Fruit fly (Drosophila melanogaster) whole organism, embryonic: ENCODE data around the gene JMJD5.

ENCODE experiments used
- Ada2b ChIP-seq: fragments of 200-800 bp; sonication (Bioruptor generic); IDR thresholded peaks from 2 replicates; pipeline ENCODE4 v1.3.6; 2022; ENCODE audit warnings: missing biosample characterization, missing genetic modification characterization
- Atf-2 ChIP-seq: fragments of 200-800 bp; sonication (Bioruptor generic); optimal IDR thresholded peaks from 2 replicates; lab custom pipeline; 2016; ENCODE audit warnings: missing biosample characterization, missing genetic modification characterization
- Awh ChIP-seq: fragments of 200-800 bp; sonication (Bioruptor generic); IDR thresholded peaks from 2 replicates; pipeline ENCODE4, ENCODE4 v1.3.6; 2022; ENCODE audit warnings: missing biosample characterization, missing genetic modification characterization
- B-H1 ChIP-seq: fragments of 200-800 bp; sonication (Bioruptor generic); IDR thresholded peaks from 3 replicates; pipeline ENCODE4 v1.3.6; 2022; ENCODE audit warnings: missing biosample characterization, missing genetic modification characterization
- BtbVII ChIP-seq: fragments of 200-800 bp; sonication (Bioruptor generic); optimal IDR thresholded peaks from 3 replicates; lab custom pipeline; 2017; ENCODE audit warnings: missing biosample characterization, mild to moderate bottlenecking, missing genetic modification characterization
- CG12155 ChIP-seq: fragments of 200-800 bp; sonication (Bioruptor generic); optimal IDR thresholded peaks from 3 replicates; lab custom pipeline; 2016; ENCODE audit warnings: missing biosample characterization, missing genetic modification characterization
- CG12236 ChIP-seq: fragments of 200-800 bp; sonication (Bioruptor generic); optimal IDR thresholded peaks from 2 replicates; lab custom pipeline; 2016; ENCODE audit warnings: missing biosample characterization, missing genetic modification characterization
- CG13287 ChIP-seq: fragments of 200-800 bp; sonication (Bioruptor generic); IDR thresholded peaks from 2 replicates; pipeline ENCODE4 v1.3.6; 2022; ENCODE audit warnings: missing biosample characterization, missing genetic modification characterization; ENCODE audit not compliant: partially characterized antibody
- CG1529 ChIP-seq: fragments of 200-800 bp; sonication (Bioruptor generic); optimal IDR thresholded peaks from 3 replicates; lab custom pipeline; 2018; ENCODE audit warnings: missing biosample characterization, missing genetic modification characterization
- CG1602 ChIP-seq: fragments of 200-800 bp; sonication (Bioruptor generic); optimal IDR thresholded peaks from 3 replicates; lab custom pipeline; 2016; ENCODE audit warnings: missing biosample characterization, missing genetic modification characterization
- CG17385 ChIP-seq: fragments of 200-800 bp; sonication (Bioruptor generic); optimal IDR thresholded peaks from 3 replicates; lab custom pipeline; 2018; ENCODE audit warnings: missing biosample characterization, mild to moderate bottlenecking, missing genetic modification characterization
- CG31441 ChIP-seq: fragments of 200-800 bp; sonication (Bioruptor generic); IDR thresholded peaks from 2 replicates; pipeline ENCODE4 v1.3.6; 2022; ENCODE audit warnings: missing biosample characterization, missing genetic modification characterization
- CG32772 ChIP-seq: fragments of 200-800 bp; sonication (Bioruptor generic); IDR thresholded peaks from 2 replicates; pipeline ENCODE4 v1.3.6; 2022; ENCODE audit warnings: missing biosample characterization, missing genetic modification characterization
- CG4424 ChIP-seq: fragments of 200-800 bp; sonication (Bioruptor generic); optimal IDR thresholded peaks from 3 replicates; lab custom pipeline; 2016; ENCODE audit warnings: missing biosample characterization, missing genetic modification characterization
- CG5953 ChIP-seq: fragments of 200-800 bp; sonication (Bioruptor generic); IDR thresholded peaks from 2 replicates; pipeline ENCODE4 v1.3.6; 2022; ENCODE audit warnings: missing biosample characterization, missing genetic modification characterization
- CG6175 ChIP-seq: fragments of 200-800 bp; sonication (Bioruptor generic); IDR thresholded peaks from 3 replicates; pipeline ENCODE4 v1.3.6; 2022; ENCODE audit warnings: missing biosample characterization, missing genetic modification characterization
- CG7271 ChIP-seq: fragments of 200-800 bp; sonication (Bioruptor generic); optimal IDR thresholded peaks from 2 replicates; lab custom pipeline; 2018; ENCODE audit warnings: missing biosample characterization, mild to moderate bottlenecking, missing genetic modification characterization, moderate library complexity
- CG7357 ChIP-seq: fragments of 200-800 bp; sonication (Bioruptor generic); IDR thresholded peaks from 3 replicates; pipeline ENCODE4 v1.3.6; 2022; ENCODE audit warnings: missing biosample characterization, missing genetic modification characterization
- CG9215 ChIP-seq: fragments of 200-800 bp; sonication (Bioruptor generic); IDR thresholded peaks from 2 replicates; pipeline ENCODE4 v1.3.6; 2022; ENCODE audit warnings: missing biosample characterization, missing genetic modification characterization
- CG9727 ChIP-seq: fragments of 200-800 bp; sonication (Bioruptor generic); optimal IDR thresholded peaks from 3 replicates; lab custom pipeline; 2017; ENCODE audit warnings: missing biosample characterization, mild to moderate bottlenecking, missing genetic modification characterization
- Camta ChIP-seq: fragments of 200-800 bp; sonication (Bioruptor generic); optimal IDR thresholded peaks from 2 replicates; lab custom pipeline; 2016; ENCODE audit warnings: missing biosample characterization, missing genetic modification characterization
- CkIIα-i1 ChIP-seq: fragments of 200-800 bp; sonication (Bioruptor generic); IDR thresholded peaks from 2 replicates; pipeline ENCODE4 v1.3.6; 2022; ENCODE audit warnings: missing biosample characterization, missing genetic modification characterization
- D19B ChIP-seq: fragments of 200-800 bp; sonication (Bioruptor generic); optimal IDR thresholded peaks from 2 replicates; lab custom pipeline; 2017; ENCODE audit warnings: missing biosample characterization, mild to moderate bottlenecking, missing genetic modification characterization
- Dip2 ChIP-seq: fragments of 200-800 bp; sonication (Bioruptor generic); IDR thresholded peaks from 2 replicates; pipeline ENCODE4 v1.3.6; 2022; ENCODE audit warnings: missing biosample characterization, missing genetic modification characterization
- Dp ChIP-seq: fragments of 200-800 bp; sonication (Bioruptor generic); optimal IDR thresholded peaks from 2 replicates; lab custom pipeline; 2018; ENCODE audit warnings: missing biosample characterization, mild to moderate bottlenecking, missing genetic modification characterization, moderate library complexity
- Fer1 ChIP-seq: fragments of 200-800 bp; sonication (Bioruptor generic); optimal IDR thresholded peaks from 2 replicates; lab custom pipeline; 2017; ENCODE audit warnings: missing biosample characterization, mild to moderate bottlenecking, missing genetic modification characterization
- Fer3 ChIP-seq: fragments of 200-800 bp; sonication (Bioruptor generic); optimal IDR thresholded peaks from 2 replicates; lab custom pipeline; 2018; ENCODE audit warnings: missing biosample characterization, mild to moderate bottlenecking, missing genetic modification characterization, moderate library complexity
- HLH54F ChIP-seq: fragments of 200-800 bp; sonication (Bioruptor generic); optimal IDR thresholded peaks from 3 replicates; lab custom pipeline; 2016; ENCODE audit warnings: missing biosample characterization, missing genetic modification characterization
- Mrtf ChIP-seq: fragments of 200-800 bp; sonication (Bioruptor generic); IDR thresholded peaks from 3 replicates; pipeline ENCODE4 v1.3.6; 2022; ENCODE audit warnings: missing biosample characterization, missing genetic modification characterization
- Neu2 ChIP-seq: fragments of 200-800 bp; sonication (Bioruptor generic); optimal IDR thresholded peaks from 3 replicates; lab custom pipeline; 2016; ENCODE audit warnings: missing biosample characterization, missing genetic modification characterization, borderline replicate concordance
- Oaz ChIP-seq: fragments of 200-800 bp; sonication (Bioruptor generic); IDR thresholded peaks from 2 replicates; pipeline ENCODE4 v1.3.6; 2022; ENCODE audit warnings: missing biosample characterization, missing genetic modification characterization
- Rx ChIP-seq: fragments of 200-800 bp; sonication (Bioruptor generic); IDR thresholded peaks from 2 replicates; pipeline ENCODE4 v1.3.6; 2022; ENCODE audit warnings: missing biosample characterization, missing genetic modification characterization
- Xrp1 ChIP-seq: fragments of 200-800 bp; sonication (Bioruptor generic); IDR thresholded peaks from 2 replicates; pipeline ENCODE4 v1.3.6; 2022; ENCODE audit warnings: missing biosample characterization, missing genetic modification characterization
- ase ChIP-seq: fragments of 200-800 bp; sonication (Bioruptor generic); IDR thresholded peaks from 3 replicates; pipeline ENCODE4 v1.3.6; 2022; ENCODE audit warnings: missing biosample characterization, missing genetic modification characterization
- cg ChIP-seq: fragments of 200-800 bp; sonication (Bioruptor generic); optimal IDR thresholded peaks from 3 replicates; lab custom pipeline; 2019; ENCODE audit warnings: missing biosample characterization, mild to moderate bottlenecking, missing genetic modification characterization, moderate library complexity
- chm ChIP-seq: fragments of 200-800 bp; sonication (Bioruptor generic); IDR thresholded peaks from 2 replicates; pipeline ENCODE4 v1.3.6; 2022; ENCODE audit warnings: missing biosample characterization, missing genetic modification characterization
- ci ChIP-seq: fragments of 200-800 bp; sonication (Bioruptor generic); IDR thresholded peaks from 3 replicates; pipeline ENCODE4 v1.3.6; 2022; ENCODE audit warnings: missing biosample characterization, missing genetic modification characterization
- emc ChIP-seq: fragments of 200-800 bp; sonication (Bioruptor generic); optimal IDR thresholded peaks from 2 replicates; lab custom pipeline; 2016; ENCODE audit warnings: missing biosample characterization, missing genetic modification characterization
- exex ChIP-seq: fragments of 200-800 bp; sonication (Bioruptor generic); optimal IDR thresholded peaks from 4 replicates; lab custom pipeline; 2018; ENCODE audit warnings: missing biosample characterization, mild to moderate bottlenecking, missing genetic modification characterization, moderate library complexity
- gsb-n ChIP-seq: fragments of 200-800 bp; sonication (Bioruptor generic); optimal IDR thresholded peaks from 3 replicates; lab custom pipeline; 2018; ENCODE audit warnings: missing biosample characterization, mild to moderate bottlenecking, missing genetic modification characterization
- insv ChIP-seq, 2 experiments: fragments of 200-800 bp; sonication (Bioruptor generic); optimal IDR thresholded peaks; 3 replicates each; lab custom pipeline; 2016 to 2018; ENCODE audit warnings: missing biosample characterization in 2 of 2, missing genetic modification characterization in 2 of 2
- jigr1 ChIP-seq: fragments of 200-800 bp; sonication (Bioruptor generic); IDR thresholded peaks from 3 replicates; pipeline ENCODE4 v1.3.6; 2022; ENCODE audit warnings: missing biosample characterization, missing genetic modification characterization
- klu ChIP-seq: fragments of 200-800 bp; sonication (Bioruptor generic); IDR thresholded peaks from 2 replicates; pipeline ENCODE4 v1.3.6; 2022; ENCODE audit warnings: missing biosample characterization, missing genetic modification characterization
- lilli ChIP-seq: fragments of 200-800 bp; sonication (Bioruptor generic); optimal IDR thresholded peaks from 3 replicates; lab custom pipeline; 2016; ENCODE audit warnings: missing biosample characterization, missing genetic modification characterization
- mld ChIP-seq: fragments of 200-800 bp; sonication (Bioruptor generic); IDR thresholded peaks from 3 replicates; pipeline ENCODE4 v1.3.6; 2022; ENCODE audit warnings: missing biosample characterization, missing genetic modification characterization; ENCODE audit not compliant: partially characterized antibody
- odd ChIP-seq: fragments of 200-800 bp; sonication (Bioruptor generic); optimal IDR thresholded peaks from 2 replicates; lab custom pipeline; 2017; ENCODE audit warnings: missing biosample characterization, mild to moderate bottlenecking, missing genetic modification characterization
- psq ChIP-seq: fragments of 200-800 bp; sonication (Bioruptor generic); optimal IDR thresholded peaks from 2 replicates; lab custom pipeline; 2017; ENCODE audit warnings: missing biosample characterization, missing genetic modification characterization
- ranshi ChIP-seq: fragments of 200-800 bp; sonication (Bioruptor generic); IDR thresholded peaks from 2 replicates; pipeline ENCODE4 v1.3.6; 2022; ENCODE audit warnings: missing biosample characterization, missing genetic modification characterization
- run ChIP-seq: fragments of 200-800 bp; sonication (Bioruptor generic); optimal IDR thresholded peaks from 3 replicates; lab custom pipeline; 2018; ENCODE audit warnings: missing biosample characterization, mild to moderate bottlenecking, missing genetic modification characterization
- schlank ChIP-seq: fragments of 200-800 bp; sonication (Bioruptor generic); optimal IDR thresholded peaks from 2 replicates; lab custom pipeline; 2018; ENCODE audit warnings: missing biosample characterization, mild to moderate bottlenecking, missing genetic modification characterization
- wdn ChIP-seq: fragments of 200-800 bp; sonication (Bioruptor generic); IDR thresholded peaks from 2 replicates; pipeline ENCODE4 v1.3.6; 2022; ENCODE audit warnings: missing biosample characterization, missing genetic modification characterization
- wek ChIP-seq: fragments of 200-800 bp; sonication (Bioruptor generic); optimal IDR thresholded peaks from 3 replicates; lab custom pipeline; 2018; ENCODE audit warnings: missing biosample characterization, mild to moderate bottlenecking, missing genetic modification characterization, moderate library complexity

Gene JMJD5

dm6 chr3L:802700-803273 lies 38.4 kb downstream of the JMJD5 start (continued):
- TF ChIP-seq CG13287 (GFP tag; lab: Robert Waterston, UW) (no peak), cg (GFP tag; lab: Kevin White, UChicago) (no peak), ranshi (peak; percentile 91), CG6175 (GFP tag; lab: Robert Waterston, UW) (peak; percentile 82), insv (GFP tag; optimal IDR thresholded peaks at IDR 0.05; lab: Kevin White, UChicago) (no peak), emc (GFP tag; lab: Kevin White, UChicago) (peak; percentile 68), HLH54F (GFP tag; lab: Kevin White, UChicago) (peak; percentile 84), Fer1 (GFP tag; lab: Kevin White, UChicago) (peak; percentile 90), CG4424 (peak; percentile 77), ase (peak; percentile 89), Fer3 (peak; percentile 86), CG9727 (GFP tag; lab: Kevin White, UChicago) (peak; percentile 74), CG7271 (tag; lab: Kevin White, UChicago) (no peak), D19B (GFP tag; lab: Kevin White, UChicago) (peak; percentile 46), Awh (GFP tag; lab: Robert Waterston, UW) (peak; percentile 90), gsb-n (tag; lab: Kevin White, UChicago) (peak; percentile 86), CG1602 (GFP tag; lab: Kevin White, UChicago) (peak; percentile 81), Camta (GFP tag; lab: Kevin White, UChicago) (peak; percentile 83), CG5953 (GFP tag; lab: Robert Waterston, UW) (peak; percentile 84), mld (no peak), Oaz (GFP tag; lab: Robert Waterston, UW) (peak; percentile 80), CG7357 (GFP tag; lab: Robert Waterston, UW) (peak; percentile 76), CkIIα-i1 (no peak), CG12236 (GFP tag; lab: Kevin White, UChicago) (peak; percentile 79), Mrtf (peak; percentile 89), CG17385 (GFP tag; lab: Kevin White, UChicago) (peak; percentile 85), wek (GFP tag; lab: Kevin White, UChicago) (peak; percentile 81), jigr1 (GFP tag; lab: Robert Waterston, UW) (peak; percentile 76; the same call in 2 of the 3 replicates), Dp (GFP tag; lab: Kevin White, UChicago) (no peak), B-H1 (GFP tag; lab: Robert Waterston, UW) (peak; percentile 89), CG9215 (GFP tag; lab: Robert Waterston, UW) (peak; percentile 78), Dip2 (GFP tag; lab: Robert Waterston, UW) (peak; percentile 33; the same call in 1 of the 2 replicates), lilli (GFP tag; lab: Kevin White, UChicago) (peak; percentile 91), chm (GFP tag; lab: Robert Waterston, UW) (peak; percentile 95), wdn (GFP tag; lab: Robert Waterston, UW) (peak; percentile 86), CG32772 (GFP tag; lab: Robert Waterston, UW) (peak; percentile 94), Rx (peak; percentile 87), ci (GFP tag; lab: Robert Waterston, UW) (peak; percentile 97), Atf-2 (GFP tag; lab: Kevin White, UChicago) (peak; percentile 88), Neu2 (GFP tag; lab: Kevin White, UChicago) (no peak), run (peak; percentile 70), Xrp1 (GFP tag; lab: Robert Waterston, UW) (peak; percentile 94), klu (GFP tag; lab: Robert Waterston, UW) (peak; percentile 83), psq (GFP tag; lab: Kevin White, UChicago) (peak; percentile 47), exex (tag; lab: Kevin White, UChicago) (peak; percentile 25), BtbVII (GFP tag; lab: Kevin White, UChicago) (peak; percentile 85), odd (GFP tag; lab: Kevin White, UChicago) (peak; percentile 71), CG12155 (GFP tag; lab: Kevin White, UChicago) (peak; percentile 76), CG31441 (GFP tag; lab: Robert Waterston, UW) (peak; percentile 77), CG1529 (peak; percentile 77), Ada2b (GFP tag; lab: Robert Waterston, UW) (peak; percentile 91), schlank (peak; percentile 90)
